Worm (Caenorhabditis elegans): ENCODE results near the gene nlp-2.

DNA sequence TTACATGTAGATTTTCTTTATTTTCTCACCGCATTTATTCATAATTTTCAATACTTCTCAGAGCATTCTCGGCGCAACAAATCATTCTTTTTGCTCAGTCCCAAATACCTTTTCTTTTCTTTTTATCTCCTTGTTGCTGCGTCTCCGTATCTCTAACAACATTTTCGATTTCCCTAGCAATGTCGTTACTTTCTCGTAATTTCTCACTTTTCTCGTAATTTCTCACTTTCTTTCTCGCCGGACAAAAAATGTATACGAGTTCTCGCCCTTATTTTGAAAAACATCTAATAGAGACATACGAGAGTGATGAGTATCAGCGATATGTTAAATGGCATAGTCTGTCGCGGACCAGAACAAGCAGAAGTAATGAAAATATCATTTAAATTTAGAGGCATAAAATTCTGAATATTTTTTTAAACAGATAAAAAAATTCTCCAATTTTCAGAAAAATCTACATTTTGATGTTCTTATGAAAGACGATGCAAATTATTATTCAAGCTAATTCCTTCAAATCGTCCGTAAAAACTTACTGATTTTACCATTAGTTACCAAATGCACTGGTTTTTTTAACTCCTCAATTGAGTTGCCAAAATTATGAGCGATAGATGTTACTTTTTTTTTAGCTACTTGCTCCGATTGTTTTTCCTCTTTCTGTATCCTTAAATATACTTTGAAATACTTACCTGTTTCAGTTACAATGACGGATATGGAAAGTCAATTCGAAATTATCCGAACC is 30.9 kb upstream of the nlp-2 start, which contains the start of gene F47G3.3:
- TF ChIP-seq dpl-1 (GFP tag; optimal IDR thresholded peaks at IDR 0.05) (no peak), nhr-237 (tag; optimal IDR thresholded peaks at IDR 0.05) (no peak), nhr-76 (tag; optimal IDR thresholded peaks at IDR 0.05) (no peak), ces-1 (GFP tag; optimal IDR thresholded peaks at IDR 0.05) (no peak), lir-3 (tag; optimal IDR thresholded peaks at IDR 0.05) (no peak), spr-3 (GFP tag; optimal IDR thresholded peaks at IDR 0.05) (no peak), skn-1 (tag; optimal IDR thresholded peaks at IDR 0.05) (no peak), ztf-7 (tag; optimal IDR thresholded peaks at IDR 0.05) (no peak), unc-62 (GFP tag; optimal IDR thresholded peaks at IDR 0.05 in 1 of 2) (no peak), unc-62 (tag; optimal IDR thresholded peaks at IDR 0.05) (no peak), daf-12 (tag; optimal IDR thresholded peaks at IDR 0.05) (no peak), ztf-11 (tag; optimal IDR thresholded peaks at IDR 0.05) (no peak), lin-15B (tag; optimal IDR thresholded peaks at IDR 0.05) (no peak), lin-39 (tag; optimal IDR thresholded peaks at IDR 0.05) (no peak), snpc-4 (tag; optimal IDR thresholded peaks at IDR 0.05) (no peak)
